Worm (Caenorhabditis elegans) whole organism, late embryonic: ENCODE measurements around the gene C15H11.10.

Experiments
- C38D4.7 ChIP-seq: fragments of 200-800 bp; sonication (Bioruptor generic); optimal IDR thresholded peaks from 2 replicates; lab custom pipeline; 2018; ENCODE audit warnings: mild to moderate bottlenecking, missing genetic modification characterization, moderate library complexity, missing compliant biosample characterization
- F13H6.1 ChIP-seq: sonication (generic microtip); optimal IDR thresholded peaks from 2 replicates; lab custom pipeline; 2016; ENCODE audit warnings: missing genetic modification characterization, missing compliant biosample characterization
- ama-1 ChIP-seq: fragments of 150-350 bp; optimal IDR thresholded peaks from 2 replicates; lab custom pipeline; 2014
- ceh-19 ChIP-seq: fragments of 200-800 bp; sonication (Bioruptor generic); optimal IDR thresholded peaks from 2 replicates; lab custom pipeline; 2018; ENCODE audit warnings: mild to moderate bottlenecking, missing genetic modification characterization, missing compliant biosample characterization
- ceh-2 ChIP-seq: sonication (generic microtip); optimal IDR thresholded peaks from 2 replicates; lab custom pipeline; 2016; ENCODE audit warnings: missing genotype, missing genetic modification characterization, missing compliant biosample characterization
- gmeb-2 ChIP-seq: sonication (generic microtip); optimal IDR thresholded peaks from 2 replicates; lab custom pipeline; 2016; ENCODE audit warnings: missing genetic modification characterization, inconsistent platforms, missing compliant biosample characterization
- hlh-30 ChIP-seq: sonication (generic microtip); optimal IDR thresholded peaks from 2 replicates; lab custom pipeline; 2017; ENCODE audit warnings: antibody characterized with exemption, missing genetic modification characterization, missing compliant biosample characterization; ENCODE audit not compliant: insufficient read depth
- nhr-11 ChIP-seq: fragments of 150-350 bp; optimal IDR thresholded peaks from 2 replicates; lab custom pipeline; 2014; ENCODE audit warnings: missing biosample characterization, missing genetic modification characterization
- nhr-232 ChIP-seq: sonication (generic microtip); optimal IDR thresholded peaks from 2 replicates; lab custom pipeline; 2016; ENCODE audit warnings: missing genetic modification characterization, missing compliant biosample characterization
- sdc-2 ChIP-seq: sonication (generic microtip); optimal IDR thresholded peaks from 2 replicates; lab custom pipeline; 2016; ENCODE audit warnings: missing genotype, missing genetic modification characterization, missing compliant biosample characterization

DNA sequence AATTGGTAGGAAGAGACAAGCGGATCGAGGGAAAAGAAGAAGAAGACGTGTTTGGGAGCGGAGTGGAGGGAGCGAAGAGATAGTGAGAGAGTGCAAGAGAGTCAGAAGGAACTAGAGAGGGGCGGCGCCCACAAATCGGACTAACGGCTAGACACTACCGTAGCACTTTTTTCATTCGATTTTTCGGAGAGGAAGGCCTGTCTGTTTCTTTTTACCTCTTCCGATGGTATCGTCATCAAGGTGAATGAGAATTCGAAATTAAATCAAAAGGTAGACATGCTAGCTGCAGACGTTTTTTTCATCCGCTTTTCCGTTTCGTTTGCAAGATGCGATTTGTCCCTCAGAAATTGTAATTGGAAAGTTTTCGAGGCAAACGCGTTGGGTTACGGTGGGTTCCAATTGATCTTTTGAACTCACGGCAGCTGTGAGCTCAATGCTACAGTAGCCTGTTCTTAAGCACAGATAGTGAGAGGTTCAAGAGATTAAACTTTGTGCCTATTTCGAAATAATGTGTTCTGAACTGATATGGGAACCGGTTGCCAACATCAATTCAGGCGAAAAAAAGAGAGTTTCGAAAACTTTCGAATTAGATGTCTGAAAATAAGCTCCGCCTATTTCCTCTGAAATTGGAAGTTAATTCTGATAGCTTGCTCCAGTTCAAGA is 27.2 kb upstream of the C15H11.10 start:
- no peak for TF ChIP-seq gmeb-2
- no peak for TF ChIP-seq hlh-30 (tag; lab: Kevin White, UChicago)
- TF ChIP-seq nhr-232 (tag; lab: Kevin White, UChicago), result no peak
- no peak for TF ChIP-seq ama-1 (lab: Kevin White, UChicago)
- no peak for TF ChIP-seq sdc-2 (tag; lab: Kevin White, UChicago)
- no peak for TF ChIP-seq ceh-2 (tag; lab: Kevin White, UChicago)
- no peak for TF ChIP-seq ceh-19 (GFP tag; lab: Kevin White, UChicago)
- no peak for TF ChIP-seq F13H6.1 (tag; lab: Kevin White, UChicago)
- TF ChIP-seq nhr-11 (tag; lab: Kevin White, UChicago), result no peak
- no peak for TF ChIP-seq C38D4.7 (GFP tag; lab: Kevin White, UChicago)
